Fruit fly (Drosophila melanogaster) whole organism, embryonic: ENCODE results near the gene CG7101.

Source experiments
- Asciz ChIP-seq: fragments of 200-800 bp; sonication (Bioruptor generic); optimal IDR thresholded peaks from 2 replicates; lab custom pipeline; 2017; ENCODE audit warnings: missing biosample characterization, mild to moderate bottlenecking, missing genetic modification characterization, missing genetic modification reagents
- BEAF-32 ChIP-seq: fragments of 200-800 bp; sonication (Bioruptor generic); optimal IDR thresholded peaks from 3 replicates; lab custom pipeline; 2017; ENCODE audit warnings: missing biosample characterization, missing genetic modification characterization, mild to moderate bottlenecking, moderate library complexity, missing genetic modification reagents
- CG12299 ChIP-seq: fragments of 200-800 bp; sonication (Bioruptor generic); optimal IDR thresholded peaks from 2 replicates; lab custom pipeline; 2018; ENCODE audit warnings: missing biosample characterization, mild to moderate bottlenecking, missing genetic modification characterization
- CG12659 ChIP-seq: fragments of 200-800 bp; sonication (Bioruptor generic); optimal IDR thresholded peaks from 3 replicates; lab custom pipeline; 2017; ENCODE audit warnings: mild to moderate bottlenecking, missing biosample characterization, missing genetic modification reagents, missing genetic modification characterization
- CG13624 ChIP-seq: fragments of 200-800 bp; sonication (Bioruptor generic); optimal IDR thresholded peaks from 2 replicates; lab custom pipeline; 2016; ENCODE audit warnings: missing biosample characterization, missing genetic modification characterization
- CG13775 ChIP-seq: fragments of 200-800 bp; sonication (Bioruptor generic); optimal IDR thresholded peaks from 3 replicates; lab custom pipeline; 2017; ENCODE audit warnings: missing biosample characterization, mild to moderate bottlenecking, missing genetic modification characterization
- CG14710 ChIP-seq: fragments of 200-800 bp; sonication (Bioruptor generic); optimal IDR thresholded peaks from 3 replicates; lab custom pipeline; 2019; ENCODE audit warnings: missing biosample characterization, mild to moderate bottlenecking, missing genetic modification characterization, moderate library complexity
- CG15269 ChIP-seq: fragments of 200-800 bp; sonication (Bioruptor generic); optimal IDR thresholded peaks from 2 replicates; lab custom pipeline; 2018; ENCODE audit warnings: missing biosample characterization, mild to moderate bottlenecking, missing genetic modification characterization, moderate library complexity
- CG2129 ChIP-seq: fragments of 200-800 bp; sonication (Bioruptor generic); IDR thresholded peaks from 2 replicates; pipeline ENCODE4 v1.3.6; 2022; ENCODE audit warnings: missing biosample characterization, missing genetic modification characterization; ENCODE audit not compliant: partially characterized antibody
- CG2889 ChIP-seq: fragments of 200-800 bp; sonication (Bioruptor generic); IDR thresholded peaks from 3 replicates; pipeline ENCODE4 v1.3.6; 2022; ENCODE audit warnings: missing biosample characterization, missing genetic modification characterization
- CG30020 ChIP-seq: fragments of 200-800 bp; optimal IDR thresholded peaks from 2 replicates; lab custom pipeline; 2019; ENCODE audit warnings: missing biosample characterization, mild to moderate bottlenecking, missing genetic modification characterization, moderate library complexity
- CG33213 ChIP-seq: fragments of 200-800 bp; sonication (Bioruptor generic); optimal IDR thresholded peaks from 3 replicates; lab custom pipeline; 2016; ENCODE audit warnings: missing biosample characterization, missing genetic modification characterization
- CG4424 ChIP-seq: fragments of 200-800 bp; sonication (Bioruptor generic); optimal IDR thresholded peaks from 3 replicates; lab custom pipeline; 2016; ENCODE audit warnings: missing biosample characterization, missing genetic modification characterization
- CG6254 ChIP-seq: fragments of 200-800 bp; sonication (Bioruptor generic); optimal IDR thresholded peaks from 3 replicates; lab custom pipeline; 2017; ENCODE audit warnings: mild to moderate bottlenecking, missing biosample characterization, missing genetic modification reagents, missing genetic modification characterization
- CG6272 ChIP-seq: fragments of 200-800 bp; sonication (Bioruptor generic); IDR thresholded peaks from 2 replicates; pipeline ENCODE4 v1.3.6; 2022; ENCODE audit warnings: missing biosample characterization, missing genetic modification characterization
- Dll ChIP-seq: fragments of 200-800 bp; sonication (Bioruptor generic); IDR thresholded peaks from 4 replicates; pipeline ENCODE4 v1.3.6; 2022; ENCODE audit warnings: missing biosample characterization, missing genetic modification characterization; ENCODE audit not compliant: partially characterized antibody
- Dref ChIP-seq: fragments of 200-800 bp; sonication (Bioruptor generic); IDR thresholded peaks from 2 replicates; pipeline ENCODE4 v1.3.6; 2022; ENCODE audit warnings: missing biosample characterization, missing genetic modification characterization
- E2f2 ChIP-seq: fragments of 200-800 bp; sonication (Bioruptor generic); IDR thresholded peaks from 2 replicates; pipeline ENCODE4 v1.3.6; 2022; ENCODE audit warnings: missing biosample characterization, missing genetic modification characterization
- Eip74EF ChIP-seq, 2 experiments: fragments of 200-800 bp in 1 of 2; fragments of >200 bp in 1 of 2; sonication (Bioruptor generic) in 1 of 2; optimal IDR thresholded peaks; 2 replicates each; lab custom pipeline; 2017 to 2019; ENCODE audit warnings: missing biosample characterization in 2 of 2, missing genetic modification characterization in 2 of 2, mild to moderate bottlenecking in 1 of 2, moderate library complexity in 1 of 2
- Elba2 ChIP-seq: fragments of 200-800 bp; sonication (Bioruptor generic); optimal IDR thresholded peaks from 3 replicates; lab custom pipeline; 2016; ENCODE audit warnings: missing biosample characterization, missing genetic modification characterization
- Ets65A ChIP-seq: fragments of 200-800 bp; sonication (Bioruptor generic); peaks from one replicate; lab custom pipeline; 2016; ENCODE audit warnings: missing biosample characterization, missing genetic modification characterization
- HLH3B ChIP-seq: fragments of 200-800 bp; sonication (Bioruptor generic); IDR thresholded peaks from 2 replicates; pipeline ENCODE4 v1.3.6; 2022; ENCODE audit warnings: missing biosample characterization, missing genetic modification characterization
- MBD-R2 ChIP-seq: fragments of 200-800 bp; sonication (Bioruptor generic); IDR thresholded peaks from 2 replicates; pipeline ENCODE4 v1.3.6; 2022; ENCODE audit warnings: missing biosample characterization, missing genetic modification characterization
- Myb ChIP-seq: fragments of 200-800 bp; sonication (Bioruptor generic); optimal IDR thresholded peaks from 2 replicates; lab custom pipeline; 2016; ENCODE audit warnings: missing biosample characterization, missing genetic modification characterization
- Opbp ChIP-seq: fragments of 200-800 bp; sonication (Bioruptor generic); IDR thresholded peaks from 3 replicates; pipeline ENCODE4 v1.3.6; 2022; ENCODE audit warnings: missing biosample characterization, missing genetic modification characterization; ENCODE audit not compliant: partially characterized antibody
- Ssrp ChIP-seq: fragments of 200-800 bp; sonication (Bioruptor generic); optimal IDR thresholded peaks from 2 replicates; lab custom pipeline; 2018; ENCODE audit warnings: missing biosample characterization, mild to moderate bottlenecking, missing genetic modification characterization, moderate library complexity
- ab ChIP-seq: fragments of 200-800 bp; sonication (Bioruptor generic); optimal IDR thresholded peaks from 2 replicates; lab custom pipeline; 2016; ENCODE audit warnings: missing biosample characterization, missing genetic modification characterization
- bsh ChIP-seq, 2 experiments: fragments of 200-800 bp; sonication (Bioruptor generic); optimal IDR thresholded peaks; 2 replicates each; lab custom pipeline; 2017 to 2018; ENCODE audit warnings: mild to moderate bottlenecking in 2 of 2, missing biosample characterization in 2 of 2, missing genetic modification characterization in 2 of 2, moderate library complexity in 1 of 2
- caup ChIP-seq: fragments of 200-800 bp; sonication (Bioruptor generic); optimal IDR thresholded peaks from 3 replicates; lab custom pipeline; 2017; ENCODE audit warnings: missing biosample characterization, mild to moderate bottlenecking, missing genetic modification characterization, moderate library complexity; ENCODE audit not compliant: severe bottlenecking
- cg ChIP-seq: fragments of 200-800 bp; sonication (Bioruptor generic); optimal IDR thresholded peaks from 3 replicates; lab custom pipeline; 2019; ENCODE audit warnings: missing biosample characterization, mild to moderate bottlenecking, missing genetic modification characterization, moderate library complexity
- croc ChIP-seq: fragments of 200-800 bp; sonication (Bioruptor generic); conservative IDR thresholded peaks from 3 replicates; pipeline ENCODE4 v1.3.6; 2022; ENCODE audit warnings: missing biosample characterization, missing genetic modification characterization
- danr ChIP-seq: fragments of 200-800 bp; sonication (Bioruptor generic); IDR thresholded peaks from 2 replicates; pipeline ENCODE4 v1.3.6; 2022; ENCODE audit warnings: missing biosample characterization, missing genetic modification characterization
- dmrt99B ChIP-seq: fragments of 200-800 bp; sonication (Bioruptor generic); optimal IDR thresholded peaks from 2 replicates; lab custom pipeline; 2018; ENCODE audit warnings: missing biosample characterization, mild to moderate bottlenecking, missing genetic modification characterization, moderate library complexity
- ewg ChIP-seq: fragments of 200-800 bp; sonication (Bioruptor generic); optimal IDR thresholded peaks from 3 replicates; lab custom pipeline; 2017; ENCODE audit warnings: mild to moderate bottlenecking, missing biosample characterization, missing genetic modification reagents, missing genetic modification characterization
- gem ChIP-seq: fragments of 200-800 bp; sonication (Bioruptor generic); optimal IDR thresholded peaks from 2 replicates; lab custom pipeline; 2019; ENCODE audit warnings: missing biosample characterization, mild to moderate bottlenecking, missing genetic modification characterization, moderate library complexity
- inv ChIP-seq: fragments of 200-800 bp; sonication (Bioruptor generic); IDR thresholded peaks from 2 replicates; pipeline ENCODE4 v1.3.6; 2022; ENCODE audit warnings: missing biosample characterization, missing genetic modification characterization; ENCODE audit not compliant: partially characterized antibody
- lola ChIP-seq, 3 experiments: fragments of >200 bp in 2 of 3; fragments of 200-800 bp in 1 of 3; sonication (Bioruptor generic) in 1 of 3; optimal IDR thresholded peaks; 2 replicates each; lab custom pipeline; 2017 to 2019; ENCODE audit warnings: missing biosample characterization in 3 of 3, missing genetic modification characterization in 3 of 3, mild to moderate bottlenecking in 1 of 3, moderate library complexity in 1 of 3
- lov ChIP-seq, 2 experiments: fragments of 200-800 bp in 1 of 2; fragments of >200 bp in 1 of 2; sonication (Bioruptor generic) in 1 of 2; IDR thresholded peaks in 1 of 2; optimal IDR thresholded peaks in 1 of 2; 2 replicates in 1 of 2; 3 replicates in 1 of 2; pipeline versions ENCODE4 v1.3.6 to Lab custom; 2017 to 2022; ENCODE audit warnings: missing biosample characterization in 1 of 2, missing genetic modification characterization in 1 of 2
- maf-S ChIP-seq: fragments of 200-800 bp; sonication (Bioruptor generic); optimal IDR thresholded peaks from 2 replicates; lab custom pipeline; 2016; ENCODE audit warnings: missing biosample characterization, missing genetic modification characterization
- nerfin-2 ChIP-seq: fragments of 200-800 bp; sonication (Bioruptor generic); IDR thresholded peaks from 2 replicates; pipeline ENCODE4 v1.3.6; 2022; ENCODE audit warnings: missing biosample characterization, missing genetic modification characterization; ENCODE audit not compliant: partially characterized antibody
- nmo ChIP-seq: fragments of 200-800 bp; sonication (Bioruptor generic); optimal IDR thresholded peaks from 2 replicates; lab custom pipeline; 2018; ENCODE audit warnings: missing biosample characterization, mild to moderate bottlenecking, missing genetic modification characterization, moderate library complexity
- pfk ChIP-seq: fragments of 200-800 bp; sonication (Bioruptor generic); optimal IDR thresholded peaks from 2 replicates; lab custom pipeline; 2018; ENCODE audit warnings: missing biosample characterization, mild to moderate bottlenecking, missing genetic modification characterization, moderate library complexity
- pzg ChIP-seq: fragments of 200-800 bp; sonication (Bioruptor generic); optimal IDR thresholded peaks from 3 replicates; lab custom pipeline; 2018; ENCODE audit warnings: missing biosample characterization, mild to moderate bottlenecking, missing genetic modification characterization, moderate library complexity
- stwl ChIP-seq: fragments of 200-800 bp; sonication (Bioruptor generic); optimal IDR thresholded peaks from 3 replicates; lab custom pipeline; 2018; ENCODE audit warnings: missing biosample characterization, mild to moderate bottlenecking, missing genetic modification characterization, moderate library complexity
- tna ChIP-seq: fragments of 200-800 bp; sonication (Bioruptor generic); IDR thresholded peaks from 2 replicates; pipeline ENCODE4 v1.3.6; 2022; ENCODE audit warnings: missing biosample characterization, missing genetic modification characterization; ENCODE audit not compliant: partially characterized antibody
- vnd ChIP-seq: fragments of 200-800 bp; sonication (Bioruptor generic); IDR thresholded peaks from 3 replicates; pipeline ENCODE4 v1.3.6; 2022; ENCODE audit warnings: missing biosample characterization, missing genetic modification characterization; ENCODE audit not compliant: partially characterized antibody

CG7101 gene

DNA sequence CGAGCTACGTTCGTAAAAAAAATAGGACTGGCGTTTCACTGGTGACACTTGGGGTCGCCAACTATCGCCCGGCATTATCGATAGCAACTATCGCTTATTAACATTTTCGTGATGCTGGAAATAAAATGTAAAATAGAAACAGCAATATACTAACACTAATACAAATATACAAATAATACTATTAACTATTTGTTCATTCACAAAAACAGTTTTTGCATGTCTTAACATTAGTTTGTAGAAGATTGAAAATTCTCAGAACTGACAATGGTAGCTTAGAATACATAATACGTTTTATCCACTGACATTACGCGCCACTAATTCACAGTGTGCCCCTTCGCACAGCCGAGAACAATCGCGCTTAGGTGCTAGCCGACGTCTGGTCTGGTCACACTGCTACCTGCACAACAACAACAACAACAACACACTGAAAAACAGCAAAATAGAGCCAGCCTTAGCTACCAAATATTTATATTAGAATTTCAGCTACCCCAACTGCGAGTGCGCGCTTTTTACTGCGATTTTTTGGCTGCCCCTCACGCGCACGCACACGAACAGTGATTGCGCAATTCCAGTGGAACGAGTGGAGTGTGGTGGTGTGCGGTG, 42.1 kb upstream of the CG7101 start, which contains the start of the genes CG6961 and S6KL (continued):
- TF ChIP-seq CG33213 (GFP tag; lab: Kevin White, UChicago), result peak; percentile 15
- TF ChIP-seq Ssrp (tag; lab: Kevin White, UChicago), result no peak
- no peak for TF ChIP-seq CG12299
- no peak for TF ChIP-seq bsh (GFP tag; optimal IDR thresholded peaks at IDR 0.05; lab: Kevin White, UChicago)
- no peak for TF ChIP-seq dmrt99B (tag; lab: Kevin White, UChicago)
- TF ChIP-seq CG12659, result peak; percentile 50
- TF ChIP-seq Myb (GFP tag; lab: Kevin White, UChicago), result no peak
- TF ChIP-seq vnd (GFP tag; lab: Robert Waterston, UW), result peak; percentile 82
- TF ChIP-seq pfk (GFP tag; lab: Kevin White, UChicago), result peak; percentile 74
- TF ChIP-seq CG4424 (GFP tag; lab: Kevin White, UChicago), result no peak
- TF ChIP-seq CG13775 (GFP tag; lab: Kevin White, UChicago), result peak; percentile 19
- peak; percentile 86 for TF ChIP-seq Ets65A (GFP tag; lab: Kevin White, UChicago)
- no peak for TF ChIP-seq Asciz (GFP tag; lab: Kevin White, UChicago)
- peak; percentile 45; the same call in 1 of the 2 replicates for TF ChIP-seq E2f2 (GFP tag; lab: Robert Waterston, UW)
- peak; percentile 57 for TF ChIP-seq Dref (GFP tag; lab: Robert Waterston, UW)
- no peak for TF ChIP-seq CG2889 (GFP tag; lab: Robert Waterston, UW)
- peak; percentile 86 for TF ChIP-seq Dll (GFP tag; lab: Robert Waterston, UW)
- TF ChIP-seq Eip74EF (GFP tag; optimal IDR thresholded peaks at IDR 0.05; lab: Kevin White, UChicago), result peak in 1 of 2 experiments; percentile 78
- TF ChIP-seq pzg (GFP tag; lab: Kevin White, UChicago), result peak; percentile 78
- TF ChIP-seq Opbp (GFP tag; lab: Robert Waterston, UW), result peak; percentile 70; the same call in 1 of the 3 replicates
- no peak for TF ChIP-seq ab (GFP tag; lab: Kevin White, UChicago)
- TF ChIP-seq maf-S (GFP tag; lab: Kevin White, UChicago), result no peak
- TF ChIP-seq nerfin-2, result peak; percentile 49; the same call in 1 of the 2 replicates
- peak; percentile 60 for TF ChIP-seq nmo (GFP tag; lab: Kevin White, UChicago)
- TF ChIP-seq tna (GFP tag; lab: Robert Waterston, UW), result peak; percentile 48; the same call in 1 of the 2 replicates
- no peak for TF ChIP-seq danr (GFP tag; lab: Robert Waterston, UW)
- TF ChIP-seq croc (GFP tag; lab: Robert Waterston, UW), result no peak
- TF ChIP-seq cg, result peak; percentile 36
- TF ChIP-seq lola (GFP tag; optimal IDR thresholded peaks at IDR 0.05; lab: Kevin White, UChicago), result peak in 2 of 3 experiments; percentile 13 to 88
- TF ChIP-seq CG14710 (tag; lab: Kevin White, UChicago), result peak; percentile 67
- no peak for TF ChIP-seq CG13624 (GFP tag; lab: Kevin White, UChicago)
- TF ChIP-seq CG30020 (tag; lab: Kevin White, UChicago), result peak; percentile 95
- TF ChIP-seq lov (optimal IDR thresholded peaks at IDR 0.05; lab: Kevin White, UChicago), result no peak
- TF ChIP-seq lov (GFP tag; IDR thresholded peaks at IDR 0.05; lab: Robert Waterston, UW), result no peak
- peak; percentile 47; the same call in 1 of the 2 replicates for TF ChIP-seq CG2129
- TF ChIP-seq CG6272 (GFP tag; lab: Robert Waterston, UW), result 0 out of 2 replicates have a peak, but pooled peaks have one; percentile 22
- TF ChIP-seq HLH3B, result no peak
- TF ChIP-seq gem (tag; lab: Kevin White, UChicago), result peak; percentile 22
- peak; percentile 79 for TF ChIP-seq inv
- TF ChIP-seq stwl, result peak; percentile 33
- no peak for TF ChIP-seq CG6254
- TF ChIP-seq Elba2 (GFP tag; lab: Kevin White, UChicago), result no peak
- TF ChIP-seq caup (GFP tag; lab: Kevin White, UChicago), result no peak
- peak; percentile 93 for TF ChIP-seq BEAF-32 (GFP tag; lab: Kevin White, UChicago)
- peak; percentile 84 for TF ChIP-seq ewg
- peak; percentile 43 for TF ChIP-seq MBD-R2 (GFP tag; lab: Robert Waterston, UW)
- no peak for TF ChIP-seq CG15269
